Fruit fly (Drosophila melanogaster) Kc167 (cell line): ENCODE measurements around the gene CG32086.

Experiments
- Myc ChIP-seq: fragments of >200 bp; optimal IDR thresholded peaks from 2 replicates; lab custom pipeline; 2017; ENCODE audit warnings: missing external identifiers
- Sin3A ChIP-seq: fragments of >200 bp; optimal IDR thresholded peaks from 2 replicates; lab custom pipeline; 2018; ENCODE audit warnings: missing external identifiers
- h ChIP-seq: fragments of >200 bp; optimal IDR thresholded peaks from 3 replicates; lab custom pipeline; 2018; ENCODE audit warnings: missing external identifiers
- insv ChIP-seq: fragments of >200 bp; optimal IDR thresholded peaks from 3 replicates; lab custom pipeline; 2018; ENCODE audit warnings: missing external identifiers
- ttk ChIP-seq: sonication (Bioruptor generic); optimal IDR thresholded peaks from 2 replicates; lab custom pipeline; 2017; ENCODE audit warnings: missing external identifiers

- TF ChIP-seq insv (lab: Kevin White, UChicago) (no peak), h (no peak), Sin3A (no peak), ttk (lab: Kevin White, UChicago) (no peak), Myc (lab: Kevin White, UChicago) (no peak)
Measured at dm6 chr3L:11542948-11543347, 40.9 kb downstream of the CG32086 start.
